Worm (Caenorhabditis elegans): ENCODE results near the gene kdin-1.
A peak's percentile ranks its signal among the peaks of the same experiment; 100 is the strongest.

Gene kdin-1

DNA sequence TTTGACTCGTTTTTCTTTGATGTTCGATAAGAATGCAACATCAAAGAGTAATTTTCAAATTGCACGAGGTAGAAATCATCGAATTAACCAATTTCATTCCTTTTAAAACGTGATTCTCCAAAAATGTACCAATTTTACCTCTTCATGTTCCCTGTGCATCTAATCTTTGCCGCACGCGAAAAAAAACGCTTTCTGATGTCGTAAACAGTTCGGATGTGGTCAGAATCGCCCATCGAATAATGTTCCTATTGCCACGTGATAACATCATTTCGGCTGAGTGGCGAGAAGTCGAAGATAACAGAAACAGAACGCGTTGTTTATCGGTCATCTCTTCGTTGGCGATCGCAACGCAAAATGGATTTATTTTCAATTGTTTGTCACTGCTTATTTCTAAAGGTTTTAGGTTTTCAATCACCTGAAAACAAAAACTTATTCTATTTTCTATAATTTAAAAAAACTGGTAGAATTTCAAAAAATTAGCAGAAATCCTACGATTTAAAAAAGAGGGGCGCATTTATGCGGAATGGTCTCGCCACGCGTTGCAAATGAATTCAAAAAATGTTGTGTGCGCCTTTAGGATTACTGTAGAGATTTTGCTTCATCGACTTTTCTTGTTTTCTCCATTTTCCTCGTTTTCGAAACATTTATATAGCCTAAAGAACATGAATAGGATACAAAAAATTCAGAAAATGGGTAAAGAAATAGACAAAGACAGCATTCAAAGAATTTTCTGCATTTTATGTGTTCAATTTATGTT, 16.8 kb upstream of the kdin-1 start, which contains the start of gene mogs-1:
TSS of gene mogs-1 (minus strand) at position 417 of the 757 bp plus-strand sequence.
- no peak for TF ChIP-seq D1046.2 (GFP tag; IDR thresholded peaks at IDR 0.05)
- peak; percentile 80 for TF ChIP-seq hlh-30 (tag; optimal IDR thresholded peaks at IDR 0.05; ENCODE audit: insufficient read depth)
- TF ChIP-seq lin-1 (GFP tag; IDR thresholded peaks at IDR 0.05): no peak
- TF ChIP-seq snpc-1.2 (GFP tag; IDR thresholded peaks at IDR 0.05): no peak
- TF ChIP-seq nhr-102 (tag; optimal IDR thresholded peaks at IDR 0.05): peak; percentile 14
- TF ChIP-seq vab-7 (GFP tag; IDR thresholded peaks at IDR 0.05): no peak
- peak; percentile 24 for TF ChIP-seq nhr-48 (tag; optimal IDR thresholded peaks at IDR 0.05)
- 0 out of 2 replicates have a peak, but pooled peaks have one; percentile 21 for TF ChIP-seq Y48G9A.11 (GFP tag; IDR thresholded peaks at IDR 0.05)
- TF ChIP-seq dpl-1 (GFP tag; optimal IDR thresholded peaks at IDR 0.05): no peak
- 0 out of 2 replicates have a peak, but pooled peaks have one; percentile 35 for TF ChIP-seq ceh-20 (GFP tag; IDR thresholded peaks at IDR 0.05)
- TF ChIP-seq jun-1 (tag; optimal IDR thresholded peaks at IDR 0.05): no peak
- TF ChIP-seq zip-11 (GFP tag; IDR thresholded peaks at IDR 0.05): no peak
- no peak for TF ChIP-seq lin-38 (GFP tag; IDR thresholded peaks at IDR 0.05)
- TF ChIP-seq lin-39 (tag; optimal IDR thresholded peaks at IDR 0.05): no peak
- TF ChIP-seq zfp-3 (GFP tag; conservative IDR thresholded peaks at IDR 0.05): 0 out of 2 replicates have a peak, but pooled peaks have one; percentile 31
- TF ChIP-seq daf-8 (GFP tag; IDR thresholded peaks at IDR 0.05): no peak
- no peak for TF ChIP-seq ZK546.5 (tag; optimal IDR thresholded peaks at IDR 0.05)
- no peak for TF ChIP-seq zip-2 (tag; optimal IDR thresholded peaks at IDR 0.05)
- no peak for TF ChIP-seq F26F4.8 (GFP tag; conservative IDR thresholded peaks at IDR 0.05)
- no peak for TF ChIP-seq nhr-76 (tag; optimal IDR thresholded peaks at IDR 0.05)
- TF ChIP-seq sdz-12 (GFP tag; optimal IDR thresholded peaks at IDR 0.05): no peak
- no peak for TF ChIP-seq ceh-82 (tag; optimal IDR thresholded peaks at IDR 0.05)
- no peak for TF ChIP-seq spr-1 (tag; optimal IDR thresholded peaks at IDR 0.05)
- no peak for TF ChIP-seq Y75B8A.6 (GFP tag; IDR thresholded peaks at IDR 0.05)
- no peak for TF ChIP-seq nhr-41 (GFP tag; IDR thresholded peaks at IDR 0.05)
- no peak for TF ChIP-seq daf-19 (GFP tag; conservative IDR thresholded peaks at IDR 0.05)
- TF ChIP-seq unc-62 (GFP tag; optimal IDR thresholded peaks at IDR 0.05 in 1 of 2): no peak
- TF ChIP-seq unc-62 (tag; optimal IDR thresholded peaks at IDR 0.05): no peak
- no peak for TF ChIP-seq R02D3.7 (tag; optimal IDR thresholded peaks at IDR 0.05)
- no peak for TF ChIP-seq nhr-111 (GFP tag; optimal IDR thresholded peaks at IDR 0.05)
- no peak for TF ChIP-seq madf-5 (GFP tag; IDR thresholded peaks at IDR 0.05)
- no peak for TF ChIP-seq ztf-7 (tag; optimal IDR thresholded peaks at IDR 0.05)
- TF ChIP-seq aha-1 (tag): peak; percentile 70
- peak; percentile 26 for TF ChIP-seq mep-1 (tag; optimal IDR thresholded peaks at IDR 0.05)
- TF ChIP-seq daf-16 (GFP tag; optimal IDR thresholded peaks at IDR 0.05): no peak
- peak; percentile 78 for TF ChIP-seq daf-16 (tag; optimal IDR thresholded peaks at IDR 0.05)
- no peak for TF ChIP-seq hmg-1.1 (GFP tag; IDR thresholded peaks at IDR 0.05)
- no peak for TF ChIP-seq hif-1 (tag; optimal IDR thresholded peaks at IDR 0.05)
- no peak for TF ChIP-seq ceh-28 (tag; optimal IDR thresholded peaks at IDR 0.05)
- no peak for TF ChIP-seq snpc-4 (tag; optimal IDR thresholded peaks at IDR 0.05)
- peak; percentile 38; the same call in 1 of the 2 replicates for TF ChIP-seq ctbp-1 (GFP tag; IDR thresholded peaks at IDR 0.05)
- TF ChIP-seq hlh-11 (tag; optimal IDR thresholded peaks at IDR 0.05): peak; percentile 69
- no peak for TF ChIP-seq ceh-62 (tag; optimal IDR thresholded peaks at IDR 0.05)
- no peak for TF ChIP-seq skn-1 (tag; optimal IDR thresholded peaks at IDR 0.05)
- no peak for TF ChIP-seq fos-1 (tag; optimal IDR thresholded peaks at IDR 0.05)
- no peak for TF ChIP-seq attf-4 (tag; optimal IDR thresholded peaks at IDR 0.05)
- TF ChIP-seq daf-12 (tag; optimal IDR thresholded peaks at IDR 0.05): no peak
- no peak for TF ChIP-seq saeg-2 (GFP tag; IDR thresholded peaks at IDR 0.05)
- no peak for TF ChIP-seq lim-7 (GFP tag; IDR thresholded peaks at IDR 0.05)
- TF ChIP-seq mes-2 (tag; optimal IDR thresholded peaks at IDR 0.05; ENCODE audit: poor library complexity, severe bottlenecking): peak; percentile 23
- no peak for TF ChIP-seq ztf-11 (tag; optimal IDR thresholded peaks at IDR 0.05)
- 0 out of 2 replicates have a peak, but pooled peaks have one; percentile 36 for TF ChIP-seq nhr-42 (GFP tag; IDR thresholded peaks at IDR 0.05)
